Worm (Caenorhabditis elegans) whole organism, midembryonic: Measurements from ENCODE around the gene F11C7.7.

Source experiments
- T22C8.4 ChIP-seq: fragments of 200-800 bp; sonication (Bioruptor generic); IDR thresholded peaks from 2 replicates; pipeline ENCODE4 v1.3.6; 2022; ENCODE audit warnings: missing genetic modification characterization, missing compliant biosample characterization
- cog-1 ChIP-seq: sonication (generic microtip); optimal IDR thresholded peaks from 2 replicates; lab custom pipeline; 2016; ENCODE audit warnings: missing genetic modification characterization, missing compliant biosample characterization
- flt-1 ChIP-seq: fragments of 200-800 bp; sonication (Bioruptor generic); IDR thresholded peaks from 2 replicates; pipeline ENCODE4 v1.3.6; 2022; ENCODE audit warnings: missing genetic modification characterization, missing compliant biosample characterization
- klf-2 ChIP-seq: fragments of 200-800 bp; sonication (Bioruptor generic); conservative IDR thresholded peaks from 2 replicates; pipeline ENCODE4 v1.3.6; 2022; ENCODE audit warnings: missing genetic modification reagents, missing genetic modification characterization, missing compliant biosample characterization
- ref-1 ChIP-seq: fragments of 200-800 bp; sonication (Bioruptor generic); conservative IDR thresholded peaks from 2 replicates; pipeline ENCODE4 v1.3.6; 2022; ENCODE audit warnings: missing genetic modification reagents, missing genetic modification characterization, missing compliant biosample characterization
- tab-1 ChIP-seq: fragments of 200-800 bp; sonication (Bioruptor generic); IDR thresholded peaks from 2 replicates; pipeline ENCODE4 v1.3.6; 2022; ENCODE audit warnings: missing genetic modification characterization, missing compliant biosample characterization
- ztf-23 ChIP-seq: fragments of 200-800 bp; sonication (Bioruptor generic); IDR thresholded peaks from 2 replicates; pipeline ENCODE4 v1.3.6; 2022; ENCODE audit warnings: missing genetic modification reagents, missing genetic modification characterization, missing compliant biosample characterization

F11C7.7 gene

ce11 chrX:17438386-17438785 lies 40.0 kb downstream of the F11C7.7 start, which contains the start of gene C36E6.8:
Gene C36E6.8 (plus strand): TSS chrX:17438686.
- TF ChIP-seq cog-1 (no peak), tab-1 (GFP tag; lab: Robert Waterston, UW) (no peak), T22C8.4 (GFP tag; lab: Robert Waterston, UW) (no peak)

- TF ChIP-seq tab-1 (GFP tag; lab: Robert Waterston, UW) (peak; percentile 81), T22C8.4 (GFP tag; lab: Robert Waterston, UW) (peak; percentile 47; the same call in 1 of the 2 replicates), ref-1 (GFP tag; lab: Robert Waterston, UW) (0 out of 2 replicates have a peak, but pooled peaks have one; percentile 25)
Measured at ce11 chrX:17442539-17442938, 44.1 kb downstream of the F11C7.7 start.

- TF ChIP-seq T22C8.4 (GFP tag; lab: Robert Waterston, UW) (peak; percentile 48), flt-1 (GFP tag; lab: Robert Waterston, UW) (0 out of 2 replicates have a peak, but pooled peaks have one; percentile 19), klf-2 (GFP tag; lab: Robert Waterston, UW) (0 out of 2 replicates have a peak, but pooled peaks have one; percentile 48), tab-1 (GFP tag; lab: Robert Waterston, UW) (peak; percentile 78), ref-1 (GFP tag; lab: Robert Waterston, UW) (0 out of 2 replicates have a peak, but pooled peaks have one; percentile 35), ztf-23 (GFP tag; lab: Robert Waterston, UW) (peak; percentile 23)
Measured at ce11 chrX:17444683-17445082, 46.3 kb downstream of the F11C7.7 start.
